Worm (Caenorhabditis elegans) whole organism, young adult: ENCODE measurements around the gene F44G4.5.
A peak's percentile ranks its signal among the peaks of the same experiment; 100 is the strongest.

Experiments used
- B0019.2 ChIP-seq: fragments of 200-800 bp; sonication (Bioruptor generic); conservative IDR thresholded peaks from 2 replicates; pipeline ENCODE4 v1.3.6; 2022; ENCODE audit warnings: missing genetic modification reagents, missing genetic modification characterization, missing compliant biosample characterization
- B0261.1 ChIP-seq: sonication (generic microtip); optimal IDR thresholded peaks from 2 replicates; lab custom pipeline; 2016; ENCODE audit warnings: mild to moderate bottlenecking, missing genetic modification characterization, moderate library complexity, missing compliant biosample characterization
- B0336.3 ChIP-seq: fragments of 200-800 bp; sonication (Bioruptor generic); IDR thresholded peaks from 2 replicates; pipeline ENCODE4 v1.3.6; 2022; ENCODE audit warnings: missing genetic modification characterization, missing compliant biosample characterization
- D2030.7 ChIP-seq: fragments of 200-800 bp; sonication (Bioruptor generic); IDR thresholded peaks from 2 replicates; pipeline ENCODE4 v1.3.6; 2022; ENCODE audit warnings: missing genetic modification reagents, missing genetic modification characterization, missing compliant biosample characterization
- F22D6.2 ChIP-seq: sonication (generic microtip); optimal IDR thresholded peaks from 2 replicates; lab custom pipeline; 2016; ENCODE audit warnings: mild to moderate bottlenecking, missing genetic modification characterization, missing compliant biosample characterization
- F23B12.7 ChIP-seq: sonication (generic microtip); optimal IDR thresholded peaks from 2 replicates; lab custom pipeline; 2017; ENCODE audit warnings: missing genetic modification characterization, mild to moderate bottlenecking, missing compliant biosample characterization, antibody characterized with exemption, moderate library complexity; ENCODE audit not compliant: insufficient read depth
- F49E8.2 ChIP-seq: sonication (generic microtip); optimal IDR thresholded peaks from 3 replicates; lab custom pipeline; 2017; ENCODE audit warnings: missing genetic modification characterization, mild to moderate bottlenecking, missing compliant biosample characterization, antibody characterized with exemption, moderate library complexity; ENCODE audit not compliant: insufficient read depth
- F52B5.7 ChIP-seq: sonication (generic microtip); optimal IDR thresholded peaks from 2 replicates; lab custom pipeline; 2016; ENCODE audit warnings: mild to moderate bottlenecking, missing genetic modification characterization, missing compliant biosample characterization
- F57A8.1 ChIP-seq: fragments of 200-800 bp; sonication (Bioruptor generic); optimal IDR thresholded peaks from 2 replicates; lab custom pipeline; 2018; ENCODE audit warnings: mild to moderate bottlenecking, missing genetic modification characterization, moderate library complexity, missing compliant biosample characterization
- T26A5.8 ChIP-seq: sonication (generic microtip); optimal IDR thresholded peaks from 2 replicates; lab custom pipeline; 2016; ENCODE audit warnings: missing genetic modification characterization, missing compliant biosample characterization
- Y53G8AR.9 ChIP-seq: fragments of 200-800 bp; sonication (Bioruptor generic); conservative IDR thresholded peaks from 2 replicates; pipeline ENCODE4 v1.3.6; 2022; ENCODE audit warnings: missing genetic modification reagents, missing genetic modification characterization, missing compliant biosample characterization
- Y95B8A.8 ChIP-seq: fragments of 200-800 bp; sonication (Bioruptor generic); IDR thresholded peaks from 2 replicates; pipeline ENCODE4 v1.3.6; 2022; ENCODE audit warnings: missing genetic modification reagents, missing genetic modification characterization, missing compliant biosample characterization
- akir-1 ChIP-seq: fragments of 200-800 bp; sonication (Bioruptor generic); optimal IDR thresholded peaks from 2 replicates; lab custom pipeline; 2018; ENCODE audit warnings: mild to moderate bottlenecking, missing genetic modification characterization, moderate library complexity, missing compliant biosample characterization
- ama-1 ChIP-seq, 3 experiments: fragments of 150-350 bp in 1 of 3; sonication (generic microtip) in 2 of 3; optimal IDR thresholded peaks; 2 replicates each; lab custom pipeline; 2014 to 2018; ENCODE audit warnings: missing biosample characterization in 2 of 3, missing genetic modification characterization in 2 of 3, missing genetic modification reagents in 2 of 3
- aptf-3 ChIP-seq: fragments of 200-800 bp; sonication (Bioruptor generic); IDR thresholded peaks from 2 replicates; pipeline ENCODE4 v1.3.6; 2022; ENCODE audit warnings: missing genetic modification characterization, missing compliant biosample characterization
- attf-3 ChIP-seq: fragments of 200-800 bp; sonication (Bioruptor generic); conservative IDR thresholded peaks from 2 replicates; pipeline ENCODE4 v1.3.6; 2022; ENCODE audit warnings: missing genetic modification reagents, missing genetic modification characterization, missing compliant biosample characterization
- bed-2 ChIP-seq: fragments of 200-800 bp; sonication (Bioruptor generic); IDR thresholded peaks from 2 replicates; pipeline ENCODE4 v1.3.6; 2022; ENCODE audit warnings: missing genetic modification reagents, missing genetic modification characterization, missing compliant biosample characterization
- ccch-3 ChIP-seq: fragments of 200-800 bp; sonication (Bioruptor generic); optimal IDR thresholded peaks from 2 replicates; lab custom pipeline; 2018; ENCODE audit warnings: mild to moderate bottlenecking, missing genetic modification characterization, missing compliant biosample characterization
- cebp-1 ChIP-seq, 2 experiments: fragments of 200-800 bp in 1 of 2; sonication (Bioruptor generic) in 1 of 2; sonication (generic microtip) in 1 of 2; IDR thresholded peaks in 1 of 2; optimal IDR thresholded peaks in 1 of 2; 2 replicates each; pipeline versions ENCODE4 v1.3.6 to Lab custom; 2017 to 2022; ENCODE audit warnings: missing compliant biosample characterization in 2 of 2, missing genetic modification characterization in 2 of 2, mild to moderate bottlenecking in 1 of 2, missing genetic modification reagents in 1 of 2, moderate library complexity in 1 of 2
- ceh-40 ChIP-seq: fragments of 200-800 bp; sonication (Bioruptor generic); IDR thresholded peaks from 2 replicates; pipeline ENCODE4 v1.3.6; 2022; ENCODE audit warnings: missing genetic modification characterization, missing compliant biosample characterization
- ceh-79 ChIP-seq: sonication (generic microtip); optimal IDR thresholded peaks from 2 replicates; lab custom pipeline; 2017; ENCODE audit warnings: mild to moderate bottlenecking, missing genetic modification characterization, missing compliant biosample characterization
- dox-1 ChIP-seq: fragments of 200-800 bp; sonication (Bioruptor generic); IDR thresholded peaks from 2 replicates; pipeline ENCODE4 v1.3.6; 2022; ENCODE audit warnings: missing genetic modification reagents, missing genetic modification characterization, missing compliant biosample characterization
- efl-1 ChIP-seq: fragments of 150-350 bp; optimal IDR thresholded peaks from 2 replicates; lab custom pipeline; 2014; ENCODE audit warnings: missing biosample characterization, missing genetic modification reagents, missing genetic modification characterization
- egrh-3 ChIP-seq: fragments of 200-800 bp; sonication (Bioruptor generic); IDR thresholded peaks from 2 replicates; pipeline ENCODE4 v1.3.6; 2022; ENCODE audit warnings: missing genetic modification reagents, missing genetic modification characterization, missing compliant biosample characterization
- ekl-4 ChIP-seq: fragments of 200-800 bp; sonication (Bioruptor generic); IDR thresholded peaks from 2 replicates; pipeline ENCODE4 v1.3.6; 2022; ENCODE audit warnings: missing genetic modification reagents, missing genetic modification characterization, missing compliant biosample characterization
- fkh-3 ChIP-seq: sonication (generic microtip); optimal IDR thresholded peaks from 2 replicates; lab custom pipeline; 2016; ENCODE audit warnings: mild to moderate bottlenecking, missing genetic modification characterization, missing compliant biosample characterization
- hlh-12 ChIP-seq: sonication (generic microtip); optimal IDR thresholded peaks from 2 replicates; lab custom pipeline; 2016; ENCODE audit warnings: missing genetic modification characterization, missing compliant biosample characterization
- hmg-1.2 ChIP-seq: fragments of 200-800 bp; sonication (Bioruptor generic); IDR thresholded peaks from 2 replicates; pipeline ENCODE4 v1.3.6; 2022; ENCODE audit warnings: missing genetic modification reagents, missing genetic modification characterization, missing compliant biosample characterization
- hmg-20 ChIP-seq: fragments of 200-800 bp; sonication (Bioruptor generic); IDR thresholded peaks from 2 replicates; pipeline ENCODE4 v1.3.6; 2022; ENCODE audit warnings: missing genetic modification reagents, missing genetic modification characterization, missing compliant biosample characterization
- lin-26 ChIP-seq: fragments of 200-800 bp; sonication (Bioruptor generic); IDR thresholded peaks from 2 replicates; pipeline ENCODE4 v1.3.6; 2022; ENCODE audit warnings: missing genetic modification reagents, missing genetic modification characterization, missing compliant biosample characterization
- lir-1 ChIP-seq: fragments of 200-800 bp; sonication (Bioruptor generic); conservative IDR thresholded peaks from 2 replicates; pipeline ENCODE4 v1.3.6; 2022; ENCODE audit warnings: missing genetic modification reagents, missing genetic modification characterization, missing compliant biosample characterization
- madf-3 ChIP-seq: fragments of 200-800 bp; sonication (Bioruptor generic); IDR thresholded peaks from 2 replicates; pipeline ENCODE4 v1.3.6; 2022; ENCODE audit warnings: missing genetic modification reagents, missing genetic modification characterization, missing compliant biosample characterization
- madf-6 ChIP-seq: fragments of 200-800 bp; sonication (Bioruptor generic); IDR thresholded peaks from 2 replicates; pipeline ENCODE4 v1.3.6; 2022; ENCODE audit warnings: missing genetic modification reagents, missing genetic modification characterization, missing compliant biosample characterization
- madf-8 ChIP-seq: fragments of 200-800 bp; sonication (Bioruptor generic); conservative IDR thresholded peaks from 2 replicates; pipeline ENCODE4 v1.3.6; 2022; ENCODE audit warnings: missing genetic modification reagents, missing genetic modification characterization, missing compliant biosample characterization
- mxl-1 ChIP-seq: sonication (generic microtip); optimal IDR thresholded peaks from 2 replicates; lab custom pipeline; 2016; ENCODE audit warnings: missing genetic modification characterization, missing compliant biosample characterization
- nfyb-1 ChIP-seq: fragments of 200-800 bp; sonication (Bioruptor generic); IDR thresholded peaks from 2 replicates; pipeline ENCODE4 v1.3.6; 2022; ENCODE audit warnings: missing genetic modification reagents, missing genetic modification characterization, missing compliant biosample characterization
- nhr-120 ChIP-seq: fragments of 200-800 bp; sonication (Bioruptor generic); IDR thresholded peaks from 2 replicates; pipeline ENCODE4 v1.3.6; 2022; ENCODE audit warnings: missing genetic modification characterization, missing compliant biosample characterization
- rcor-1 ChIP-seq: fragments of 200-800 bp; sonication (Bioruptor generic); IDR thresholded peaks from 2 replicates; pipeline ENCODE4 v1.3.6; 2022; ENCODE audit warnings: missing genetic modification reagents, missing genetic modification characterization, missing compliant biosample characterization
- rpc-1 ChIP-seq, 2 experiments: fragments of 150-350 bp in 1 of 2; sonication (generic microtip) in 1 of 2; optimal IDR thresholded peaks; 2 replicates each; lab custom pipeline; 2014 to 2018; ENCODE audit warnings: missing biosample characterization in 1 of 2, missing genetic modification characterization in 1 of 2, missing genetic modification reagents in 1 of 2, missing genotype in 1 of 2
- snpc-4 ChIP-seq, 5 experiments: fragments of 150-350 bp in 1 of 5; sonication (generic microtip) in 4 of 5; optimal IDR thresholded peaks; 2 replicates each; lab custom pipeline; 2014 to 2018; ENCODE audit warnings: missing genetic modification characterization in 5 of 5, missing biosample characterization in 3 of 5, antibody characterized with exemption in 2 of 5, mild to moderate bottlenecking in 2 of 5, missing compliant biosample characterization in 2 of 5, missing genotype in 2 of 5, moderate library complexity in 2 of 5, missing genetic modification reagents in 1 of 5
- sptf-2 ChIP-seq: fragments of 200-800 bp; sonication (Bioruptor generic); optimal IDR thresholded peaks from 2 replicates; lab custom pipeline; 2018; ENCODE audit warnings: mild to moderate bottlenecking, missing genetic modification characterization, missing compliant biosample characterization
- xnd-1 ChIP-seq: sonication (generic microtip); optimal IDR thresholded peaks from 2 replicates; lab custom pipeline; 2016; ENCODE audit warnings: missing genotype, missing genetic modification reagents, missing genetic modification characterization, missing compliant biosample characterization
- ztf-26 ChIP-seq: sonication (generic microtip); optimal IDR thresholded peaks from 2 replicates; lab custom pipeline; 2017; ENCODE audit warnings: missing genetic modification characterization, missing compliant biosample characterization
- ztf-6 ChIP-seq: fragments of 200-800 bp; sonication (Bioruptor generic); IDR thresholded peaks from 2 replicates; pipeline ENCODE4 v1.3.6; 2022; ENCODE audit warnings: missing genetic modification reagents, missing genetic modification characterization, missing compliant biosample characterization

Gene F44G4.5

DNA sequence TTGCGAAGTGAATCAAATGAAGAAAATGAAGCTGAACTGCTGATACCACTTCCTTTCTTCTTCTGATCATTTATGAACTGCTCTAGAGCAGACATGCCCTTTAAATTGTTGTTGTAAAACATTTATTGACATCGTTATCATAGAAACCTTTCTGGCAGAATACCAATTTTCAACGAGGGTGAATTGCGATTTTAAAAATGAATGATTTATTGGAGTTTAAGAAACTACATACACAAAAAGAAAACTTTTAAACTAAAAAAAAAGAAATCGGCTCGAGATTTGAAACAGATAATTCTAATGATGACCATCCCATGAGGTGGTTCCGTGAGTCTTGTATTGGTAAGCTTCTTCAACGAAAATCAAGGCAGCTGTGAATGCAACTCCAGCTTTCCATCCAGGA lies 36.2 kb downstream of the F44G4.5 start, which contains the start of gene sftd-3:
Gene sftd-3 (minus strand): TSS at position 101 of the 400 bp plus-strand sequence.
- TF ChIP-seq madf-8 (no peak), aptf-3 (GFP tag; lab: Robert Waterston, UW) (no peak), ccch-3 (no peak), egrh-3 (GFP tag; lab: Robert Waterston, UW) (no peak), D2030.7 (no peak), Y95B8A.8 (GFP tag; lab: Robert Waterston, UW) (no peak), F23B12.7 (tag; lab: Kevin White, UChicago) (no peak)
- TF ChIP-seq, all 124 proteins: peak for 0

DNA sequence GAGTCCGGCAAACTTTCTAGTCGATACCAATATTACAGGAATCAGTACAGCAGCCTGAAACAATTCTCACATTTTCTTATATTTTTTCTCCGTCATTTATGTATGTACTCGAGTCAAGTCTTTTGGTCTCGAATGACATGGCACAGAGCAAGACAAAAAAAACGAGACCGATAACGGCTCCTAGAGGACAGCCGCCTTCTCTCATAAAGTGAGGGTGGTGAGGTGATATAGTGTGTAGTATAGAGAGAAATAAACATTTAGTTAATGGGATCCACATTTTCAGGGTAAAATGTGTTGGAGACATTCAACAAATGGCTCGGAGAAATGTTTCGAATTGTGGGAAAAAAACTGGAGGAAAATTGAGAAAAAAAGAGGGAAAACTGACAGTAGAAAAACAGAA lies 38.0 kb downstream of the F44G4.5 start:
- TF ChIP-seq F49E8.2 = no peak
- no peak for TF ChIP-seq hlh-12 (tag; lab: Kevin White, UChicago)
- TF ChIP-seq efl-1 (GFP tag; lab: Kevin White, UChicago) = no peak
- no peak for TF ChIP-seq ama-1 (optimal IDR thresholded peaks at IDR 0.05; lab: Kevin White, UChicago)
- peak in 1 of 2 experiments; percentile 0 for TF ChIP-seq ama-1 (GFP tag; optimal IDR thresholded peaks at IDR 0.05; lab: Kevin White, UChicago)
- TF ChIP-seq mxl-1 = no peak
- no peak for TF ChIP-seq nhr-120 (GFP tag; lab: Robert Waterston, UW)
- no peak for TF ChIP-seq attf-3 (GFP tag; lab: Robert Waterston, UW)
- no peak for TF ChIP-seq snpc-4 (GFP tag; optimal IDR thresholded peaks at IDR 0.05; lab: Kevin White, UChicago)
- no peak for TF ChIP-seq snpc-4 (tag; optimal IDR thresholded peaks at IDR 0.05; lab: Kevin White, UChicago)
- no peak for TF ChIP-seq hmg-20 (GFP tag; lab: Robert Waterston, UW)
- TF ChIP-seq B0336.3 (GFP tag; lab: Robert Waterston, UW) = no peak
- TF ChIP-seq ceh-79 (tag; lab: Kevin White, UChicago) = no peak
- peak; percentile 39; the same call in 1 of the 2 replicates for TF ChIP-seq dox-1 (GFP tag; lab: Robert Waterston, UW)
- TF ChIP-seq ceh-40 (GFP tag; lab: Robert Waterston, UW) = no peak
- no peak for TF ChIP-seq madf-6 (GFP tag; lab: Robert Waterston, UW)
- TF ChIP-seq B0019.2 (GFP tag; lab: Robert Waterston, UW) = no peak
- TF ChIP-seq Y53G8AR.9 (GFP tag; lab: Robert Waterston, UW) = no peak
- no peak for TF ChIP-seq hmg-1.2 (GFP tag; lab: Robert Waterston, UW)
- TF ChIP-seq ztf-26 = no peak
- no peak for TF ChIP-seq nfyb-1 (GFP tag; lab: Robert Waterston, UW)
- no peak for TF ChIP-seq ztf-6 (GFP tag; lab: Robert Waterston, UW)
- TF ChIP-seq lin-26 (GFP tag; lab: Robert Waterston, UW) = no peak
- TF ChIP-seq rcor-1 (GFP tag; lab: Robert Waterston, UW) = no peak
- no peak for TF ChIP-seq F23B12.7 (tag; lab: Kevin White, UChicago)
- TF ChIP-seq ekl-4 (GFP tag; lab: Robert Waterston, UW) = no peak
- no peak for TF ChIP-seq cebp-1 (GFP tag; IDR thresholded peaks at IDR 0.05; lab: Robert Waterston, UW)
- peak; percentile 2 for TF ChIP-seq cebp-1 (tag; optimal IDR thresholded peaks at IDR 0.05; lab: Kevin White, UChicago)
- TF ChIP-seq F22D6.2 (tag; lab: Kevin White, UChicago) = no peak

ce11 chrII:8961450-8961849 lies 38.8 kb downstream of the F44G4.5 start:
- TF ChIP-seq xnd-1 (tag; lab: Kevin White, UChicago) (no peak), bed-2 (GFP tag; lab: Robert Waterston, UW) (no peak), madf-3 (GFP tag; lab: Robert Waterston, UW) (no peak), F57A8.1 (no peak), sptf-2 (GFP tag; lab: Kevin White, UChicago) (no peak), lir-1 (GFP tag; lab: Robert Waterston, UW) (no peak), snpc-4 (GFP tag; optimal IDR thresholded peaks at IDR 0.05; lab: Kevin White, UChicago) (no peak), snpc-4 (tag; optimal IDR thresholded peaks at IDR 0.05; lab: Kevin White, UChicago) (no peak), B0261.1 (tag; lab: Kevin White, UChicago) (no peak), ceh-79 (tag; lab: Kevin White, UChicago) (no peak), T26A5.8 (tag; lab: Kevin White, UChicago) (no peak), lin-26 (GFP tag; lab: Robert Waterston, UW) (no peak), rcor-1 (GFP tag; lab: Robert Waterston, UW) (no peak), fkh-3 (no peak), nfyb-1 (GFP tag; lab: Robert Waterston, UW) (no peak), akir-1 (GFP tag; lab: Kevin White, UChicago) (no peak), F52B5.7 (tag; lab: Kevin White, UChicago) (no peak), rpc-1 (optimal IDR thresholded peaks at IDR 0.05; lab: Kevin White, UChicago) (no peak), rpc-1 (tag; optimal IDR thresholded peaks at IDR 0.05; lab: Kevin White, UChicago) (no peak), nhr-120 (GFP tag; lab: Robert Waterston, UW) (no peak), ccch-3 (no peak)
